Worm (Caenorhabditis elegans): Measurements from ENCODE around the gene sre-43.

- TF ChIP-seq nhr-11 (tag; optimal IDR thresholded peaks at IDR 0.05) (no peak), mdl-1 (tag; optimal IDR thresholded peaks at IDR 0.05) (no peak), zag-1 (tag; optimal IDR thresholded peaks at IDR 0.05) (no peak), sem-4 (tag; optimal IDR thresholded peaks at IDR 0.05) (no peak), ztf-11 (tag; optimal IDR thresholded peaks at IDR 0.05) (no peak), F13H6.1 (tag; optimal IDR thresholded peaks at IDR 0.05) (no peak), snpc-4 (tag; optimal IDR thresholded peaks at IDR 0.05) (no peak), nhr-10 (tag; optimal IDR thresholded peaks at IDR 0.05) (no peak), Y55F3AM.14 (GFP tag; optimal IDR thresholded peaks at IDR 0.05) (no peak), lin-11 (tag; optimal IDR thresholded peaks at IDR 0.05) (no peak), nhr-6 (tag; optimal IDR thresholded peaks at IDR 0.05) (no peak)
Measured at ce11 chrII:13945527-13945926, 23.4 kb downstream of the sre-43 start.
